Worm (Caenorhabditis elegans): Measurements from ENCODE around the gene C16D9.1.

C16D9.1 gene

ce11 chrV:8271995-8272394 is 12.9 kb downstream of the C16D9.1 start, which contains the start of gene asp-5:
Gene asp-5 (plus strand): TSS chrV:8272385.
- TF ChIP-seq nhr-80 (tag; optimal IDR thresholded peaks at IDR 0.05), result peak; percentile 59
- no peak for TF ChIP-seq unc-130 (GFP tag; optimal IDR thresholded peaks at IDR 0.05)

DNA sequence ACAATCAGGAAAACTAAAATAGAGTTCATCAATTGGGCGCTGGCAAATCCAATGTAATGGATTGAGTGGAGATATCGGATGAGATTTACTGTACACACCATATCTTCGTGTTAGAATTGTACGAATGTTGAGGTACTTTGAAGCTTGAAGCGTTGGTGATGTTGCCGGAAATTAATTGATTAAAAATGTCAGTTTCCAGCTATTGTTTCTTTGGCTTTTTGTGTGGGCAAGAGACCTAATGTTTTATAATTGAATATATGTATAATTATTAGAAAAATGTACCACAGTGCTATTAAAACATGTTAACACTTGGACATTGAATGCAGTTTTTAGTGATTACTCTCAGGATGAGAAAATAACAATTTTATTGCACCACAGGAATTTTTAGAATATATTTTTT is 19.7 kb downstream of the C16D9.1 start, which contains the start of gene str-136:
TSS of gene str-136 (minus strand) at position 101 of the 400 bp plus-strand sequence.
- TF ChIP-seq pbrm-1 (GFP tag; IDR thresholded peaks at IDR 0.05), result no peak
- no peak for TF ChIP-seq zfh-2 (GFP tag; conservative IDR thresholded peaks at IDR 0.05)
- no peak for TF ChIP-seq lin-54 (GFP tag; optimal IDR thresholded peaks at IDR 0.05)
- TF ChIP-seq ztf-28 (GFP tag; IDR thresholded peaks at IDR 0.05), result no peak

DNA sequence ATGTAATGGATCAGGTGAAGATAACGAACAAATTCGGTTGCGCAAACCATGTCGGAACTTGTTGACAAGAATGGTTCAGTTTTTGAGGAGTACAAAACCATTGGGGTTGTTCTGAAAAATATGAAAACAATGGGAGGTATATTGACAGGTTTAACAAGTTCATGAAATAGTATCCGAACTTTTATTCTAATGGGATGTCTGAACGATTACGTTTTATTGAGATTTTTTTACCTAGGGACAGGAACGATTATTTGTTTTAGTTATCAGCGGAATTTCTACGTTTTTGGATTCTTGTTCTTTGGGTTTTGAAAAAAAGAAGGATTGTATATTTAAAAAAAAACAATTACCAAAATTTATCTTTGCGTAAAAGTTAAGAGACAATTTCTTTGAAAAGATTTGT is 21.7 kb downstream of the C16D9.1 start, which contains the start of gene str-135:
TSS of gene str-135 (minus strand) at position 101 of the 400 bp plus-strand sequence.
- TF ChIP-seq ztf-3 (GFP tag; optimal IDR thresholded peaks at IDR 0.05), result no peak
- TF ChIP-seq hsf-1 (GFP tag; IDR thresholded peaks at IDR 0.05), result no peak

DNA sequence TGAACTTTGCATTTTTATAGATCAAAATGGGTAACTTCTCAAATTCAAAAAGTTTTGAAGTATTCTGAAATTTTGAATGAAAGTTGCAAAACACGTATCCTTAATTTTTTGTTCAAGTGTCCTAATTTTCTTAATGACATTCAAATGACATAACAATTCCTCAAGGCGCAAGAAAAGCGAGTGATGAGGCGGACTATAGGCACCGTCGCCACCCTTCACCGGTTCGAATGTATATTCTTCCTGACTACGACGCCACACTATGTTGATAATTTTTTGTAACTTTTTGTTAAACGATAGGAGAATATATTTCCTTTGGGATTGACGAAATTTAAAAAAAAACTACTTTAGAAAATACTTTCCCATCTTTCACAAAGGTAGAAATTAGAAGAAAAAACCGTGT is 22.5 kb downstream of the C16D9.1 start:
- TF ChIP-seq Y56A3A.18 (GFP tag; IDR thresholded peaks at IDR 0.05) (no peak), K12H6.12 (tag; optimal IDR thresholded peaks at IDR 0.05) (no peak), C06A6.2 (GFP tag; conservative IDR thresholded peaks at IDR 0.05) (no peak), F49E8.2 (tag; optimal IDR thresholded peaks at IDR 0.05; ENCODE audit: insufficient read depth) (no peak), fkh-3 (tag; optimal IDR thresholded peaks at IDR 0.05) (no peak), ama-1 (optimal IDR thresholded peaks at IDR 0.05) (no peak), ama-1 (GFP tag; optimal IDR thresholded peaks at IDR 0.05) (no peak), repo-1 (tag; optimal IDR thresholded peaks at IDR 0.05) (no peak), ztf-28 (GFP tag; IDR thresholded peaks at IDR 0.05) (no peak), dox-1 (GFP tag; IDR thresholded peaks at IDR 0.05) (no peak), unc-62 (GFP tag; optimal IDR thresholded peaks at IDR 0.05) (no peak), chd-7 (tag; optimal IDR thresholded peaks at IDR 0.05) (no peak), Y53G8AR.9 (GFP tag; conservative IDR thresholded peaks at IDR 0.05) (no peak), hlh-26 (GFP tag; conservative IDR thresholded peaks at IDR 0.05) (no peak), F57A8.1 (GFP tag; optimal IDR thresholded peaks at IDR 0.05) (no peak), sea-2 (GFP tag; IDR thresholded peaks at IDR 0.05) (no peak), rcor-1 (GFP tag; IDR thresholded peaks at IDR 0.05) (no peak)

ce11 chrV:8282933-8283332 is 23.8 kb downstream of the C16D9.1 start:
- TF ChIP-seq tlf-1 (GFP tag; optimal IDR thresholded peaks at IDR 0.05), result no peak
- TF ChIP-seq nhr-80 (tag; optimal IDR thresholded peaks at IDR 0.05), result peak; percentile 35
- no peak for TF ChIP-seq Y67H2A.10 (GFP tag; conservative IDR thresholded peaks at IDR 0.05)
- no peak for TF ChIP-seq cebp-2 (GFP tag; IDR thresholded peaks at IDR 0.05)
- peak in 1 of 2 experiments; percentile 52 for TF ChIP-seq let-607 (tag; optimal IDR thresholded peaks at IDR 0.05)
- TF ChIP-seq F10E7.11 (tag; optimal IDR thresholded peaks at IDR 0.05), result no peak

DNA sequence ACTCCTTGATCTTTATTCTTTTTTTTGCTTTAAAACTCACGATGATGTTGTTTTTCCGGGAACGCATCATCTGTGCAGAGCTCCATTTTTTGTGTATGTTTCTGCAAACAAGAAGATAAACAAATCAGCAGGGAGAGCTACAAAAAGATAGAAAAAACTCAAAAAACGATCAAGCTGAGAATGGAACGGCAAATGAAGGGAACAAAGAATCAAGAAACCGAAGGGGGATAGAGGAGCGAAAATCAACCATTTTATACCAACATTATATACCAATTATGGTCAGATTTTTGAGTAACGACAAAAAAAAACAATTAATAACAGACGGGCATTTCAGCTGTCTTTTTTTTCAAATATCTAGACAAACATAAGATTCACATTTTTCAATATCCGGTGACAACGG is 25.7 kb downstream of the C16D9.1 start, which contains the start of gene slc-17.5:
TSS of gene slc-17.5 (minus strand) at position 101 of the 400 bp plus-strand sequence.
- TF ChIP-seq lin-26 (GFP tag; IDR thresholded peaks at IDR 0.05), result no peak
- no peak for TF ChIP-seq nfya-1 (tag; optimal IDR thresholded peaks at IDR 0.05; ENCODE audit: borderline replicate concordance, insufficient read depth)
- no peak for TF ChIP-seq ceh-91 (GFP tag; IDR thresholded peaks at IDR 0.05)
- TF ChIP-seq madf-3 (GFP tag; IDR thresholded peaks at IDR 0.05), result no peak
- no peak for TF ChIP-seq unc-130 (GFP tag; optimal IDR thresholded peaks at IDR 0.05)
- no peak for TF ChIP-seq B0336.3 (GFP tag; IDR thresholded peaks at IDR 0.05)
- no peak for TF ChIP-seq lag-1 (GFP tag; IDR thresholded peaks at IDR 0.05)
- no peak for TF ChIP-seq let-607 (tag; optimal IDR thresholded peaks at IDR 0.05)
- no peak for TF ChIP-seq gei-17 (GFP tag; optimal IDR thresholded peaks at IDR 0.05)
- no peak for TF ChIP-seq hrde-1 (tag; optimal IDR thresholded peaks at IDR 0.05; ENCODE audit: borderline replicate concordance)
- no peak for TF ChIP-seq rcor-1 (GFP tag; IDR thresholded peaks at IDR 0.05)
- no peak for TF ChIP-seq tbp1 (GFP tag; optimal IDR thresholded peaks at IDR 0.05)
- no peak for TF ChIP-seq egrh-3 (GFP tag; IDR thresholded peaks at IDR 0.05)
- TF ChIP-seq bed-1 (GFP tag; IDR thresholded peaks at IDR 0.05), result no peak
- no peak for TF ChIP-seq D2030.7 (GFP tag; IDR thresholded peaks at IDR 0.05)
- TF ChIP-seq hsf-1 (GFP tag; IDR thresholded peaks at IDR 0.05), result no peak
